Worm (Caenorhabditis elegans): Measurements from ENCODE around the gene F54C4.4.

Gene F54C4.4

ce11 chrIII:61045-61444 lies 26.1 kb downstream of the F54C4.4 start, which contains the start of gene btb-5:
Gene btb-5, minus strand, starts transcription at chrIII:61145.
- TF ChIP-seq nhr-47 (tag; optimal IDR thresholded peaks at IDR 0.05) (no peak), lin-39 (tag; optimal IDR thresholded peaks at IDR 0.05) (no peak), elt-3 (tag; optimal IDR thresholded peaks at IDR 0.05) (no peak), ceh-82 (tag; optimal IDR thresholded peaks at IDR 0.05) (no peak)

- TF ChIP-seq F16B12.6 (tag; optimal IDR thresholded peaks at IDR 0.05) = no peak
- no peak for TF ChIP-seq unc-98 (GFP tag; IDR thresholded peaks at IDR 0.05)
- no peak for TF ChIP-seq elt-3 (tag; optimal IDR thresholded peaks at IDR 0.05)
- no peak for TF ChIP-seq dsc-1 (tag; optimal IDR thresholded peaks at IDR 0.05)
- TF ChIP-seq jun-1 (tag; optimal IDR thresholded peaks at IDR 0.05) = no peak
- no peak for TF ChIP-seq fos-1 (tag; optimal IDR thresholded peaks at IDR 0.05)
Measured at ce11 chrIII:53696-54095, 33.5 kb downstream of the F54C4.4 start.

- no peak for TF ChIP-seq egl-27 (tag; optimal IDR thresholded peaks at IDR 0.05)
- no peak for TF ChIP-seq F16B12.6 (tag; optimal IDR thresholded peaks at IDR 0.05)
- TF ChIP-seq nhr-11 (tag; optimal IDR thresholded peaks at IDR 0.05) = no peak
- no peak for TF ChIP-seq ceh-8 (GFP tag; optimal IDR thresholded peaks at IDR 0.05)
Measured at ce11 chrIII:51622-52021, 35.6 kb downstream of the F54C4.4 start.

- TF ChIP-seq nhr-47 (tag; optimal IDR thresholded peaks at IDR 0.05) (no peak), jun-1 (tag; optimal IDR thresholded peaks at IDR 0.05) (no peak), nhr-76 (tag; optimal IDR thresholded peaks at IDR 0.05) (no peak), unc-62 (GFP tag; optimal IDR thresholded peaks at IDR 0.05) (no peak), nhr-11 (tag; optimal IDR thresholded peaks at IDR 0.05) (no peak), sup-37 (GFP tag; optimal IDR thresholded peaks at IDR 0.05) (no peak), nhr-12 (tag; optimal IDR thresholded peaks at IDR 0.05) (no peak), nhr-85 (tag) (peak; percentile 32), efl-1 (optimal IDR thresholded peaks at IDR 0.05) (no peak), efl-1 (GFP tag; optimal IDR thresholded peaks at IDR 0.05 in 1 of 2) (peak in 1 of 2 experiments; percentile 10)
Measured at ce11 chrIII:50418-50817, 36.8 kb downstream of the F54C4.4 start.

ce11 chrIII:49064-49463 lies 38.1 kb downstream of the F54C4.4 start:
- TF ChIP-seq mdl-1 (tag; optimal IDR thresholded peaks at IDR 0.05) (no peak), efl-3 (GFP tag; optimal IDR thresholded peaks at IDR 0.05) (no peak), unc-130 (tag; optimal IDR thresholded peaks at IDR 0.05) (no peak), rnt-1 (tag; optimal IDR thresholded peaks at IDR 0.05) (no peak), tlp-1 (tag; optimal IDR thresholded peaks at IDR 0.05) (no peak), grh-1 (GFP tag; IDR thresholded peaks at IDR 0.05) (no peak)

ce11 chrIII:48329-48728 lies 38.9 kb downstream of the F54C4.4 start:
- no peak for TF ChIP-seq nhr-47 (tag; optimal IDR thresholded peaks at IDR 0.05)
- TF ChIP-seq C16A3.4 (tag; optimal IDR thresholded peaks at IDR 0.05) = no peak
- no peak for TF ChIP-seq tbx-2 (tag; optimal IDR thresholded peaks at IDR 0.05)
- TF ChIP-seq pax-3 (tag; optimal IDR thresholded peaks at IDR 0.05) = no peak
- TF ChIP-seq swsn-7 (tag; optimal IDR thresholded peaks at IDR 0.05) = no peak
- no peak for TF ChIP-seq F16B12.6 (tag; optimal IDR thresholded peaks at IDR 0.05)
- TF ChIP-seq nhr-11 (tag; optimal IDR thresholded peaks at IDR 0.05) = no peak
- TF ChIP-seq irx-1 (tag; optimal IDR thresholded peaks at IDR 0.05) = no peak
- TF ChIP-seq ces-1 (GFP tag; optimal IDR thresholded peaks at IDR 0.05) = no peak
- TF ChIP-seq ceh-8 (GFP tag; optimal IDR thresholded peaks at IDR 0.05) = no peak
- TF ChIP-seq nhr-237 (tag; optimal IDR thresholded peaks at IDR 0.05) = no peak

- TF ChIP-seq pqm-1 (tag; optimal IDR thresholded peaks at IDR 0.05) = no peak
- no peak for TF ChIP-seq efl-1 (optimal IDR thresholded peaks at IDR 0.05)
- peak in 1 of 2 experiments; percentile 23 for TF ChIP-seq efl-1 (GFP tag; optimal IDR thresholded peaks at IDR 0.05 in 1 of 2)
Measured at ce11 chrIII:42725-43124, 44.5 kb downstream of the F54C4.4 start.
